Worm (Caenorhabditis elegans) whole organism, L3 larva: Measurements from ENCODE around the gene fbxa-27.
A peak's percentile ranks its signal among the peaks of the same experiment; 100 is the strongest.

ENCODE experiments used
- R02D3.7 ChIP-seq: fragments of 150-350 bp; optimal IDR thresholded peaks from 2 replicates; lab custom pipeline; 2014; ENCODE audit warnings: missing biosample characterization, missing genetic modification characterization
- ZK546.5 ChIP-seq: sonication (generic microtip); optimal IDR thresholded peaks from 2 replicates; lab custom pipeline; 2017; ENCODE audit warnings: missing biosample characterization, missing genetic modification characterization
- aly-2 ChIP-seq: fragments of 150-350 bp; optimal IDR thresholded peaks from 2 replicates; lab custom pipeline; 2014; ENCODE audit warnings: missing biosample characterization, missing genetic modification characterization
- ceh-28 ChIP-seq: fragments of 150-350 bp; optimal IDR thresholded peaks from 2 replicates; lab custom pipeline; 2014; ENCODE audit warnings: missing biosample characterization, missing genetic modification reagents, missing genetic modification characterization
- ceh-82 ChIP-seq: fragments of 150-350 bp; optimal IDR thresholded peaks from 2 replicates; lab custom pipeline; 2014; ENCODE audit warnings: missing biosample characterization, missing genetic modification characterization
- ceh-9 ChIP-seq: sonication (generic microtip); optimal IDR thresholded peaks from 2 replicates; lab custom pipeline; 2018; ENCODE audit warnings: missing biosample characterization, missing genetic modification characterization
- daf-12 ChIP-seq: fragments of 150-350 bp; optimal IDR thresholded peaks from 2 replicates; lab custom pipeline; 2014; ENCODE audit warnings: missing biosample characterization, missing genetic modification reagents, missing genetic modification characterization
- egl-5 ChIP-seq: fragments of 150-350 bp; optimal IDR thresholded peaks from 2 replicates; lab custom pipeline; 2017; ENCODE audit warnings: missing biosample characterization, missing genetic modification reagents, missing genetic modification characterization, inconsistent platforms
- elt-1 ChIP-seq: fragments of 150-350 bp; optimal IDR thresholded peaks from 2 replicates; lab custom pipeline; 2014; ENCODE audit warnings: missing biosample characterization, missing genetic modification characterization
- elt-2 ChIP-seq: sonication (generic microtip); optimal IDR thresholded peaks from 2 replicates; lab custom pipeline; 2016; ENCODE audit warnings: missing genetic modification reagents, mild to moderate bottlenecking, missing genetic modification characterization, missing compliant biosample characterization
- elt-3 ChIP-seq, 3 experiments: fragments of 150-350 bp in 1 of 3; sonication (generic microtip) in 2 of 3; optimal IDR thresholded peaks; 2 replicates in 2 of 3; 4 replicates in 1 of 3; lab custom pipeline; 2014 to 2017; ENCODE audit warnings: missing biosample characterization in 3 of 3, missing genetic modification characterization in 3 of 3
- eor-1 ChIP-seq, 2 experiments: fragments of 150-350 bp; optimal IDR thresholded peaks; 2 replicates each; lab custom pipeline; 2014 to 2018; ENCODE audit warnings: missing biosample characterization in 2 of 2, missing genetic modification characterization in 2 of 2
- fkh-10 ChIP-seq: sonication (generic microtip); optimal IDR thresholded peaks from 2 replicates; lab custom pipeline; 2017; ENCODE audit warnings: missing biosample characterization, missing genetic modification reagents, missing genetic modification characterization
- fkh-2 ChIP-seq: fragments of 150-350 bp; optimal IDR thresholded peaks from 2 replicates; lab custom pipeline; 2014; ENCODE audit warnings: missing biosample characterization, missing genetic modification reagents, missing genetic modification characterization
- fos-1 ChIP-seq: fragments of 150-350 bp; optimal IDR thresholded peaks from 2 replicates; lab custom pipeline; 2014; ENCODE audit warnings: missing biosample characterization, missing genetic modification characterization
- hmg-11 ChIP-seq: sonication (generic microtip); optimal IDR thresholded peaks from 2 replicates; lab custom pipeline; 2016; ENCODE audit warnings: missing genetic modification characterization, missing compliant biosample characterization
- jun-1 ChIP-seq: fragments of 150-350 bp; optimal IDR thresholded peaks from 2 replicates; lab custom pipeline; 2014; ENCODE audit warnings: missing biosample characterization, missing genetic modification reagents, missing genetic modification characterization
- lin-39 ChIP-seq: fragments of 150-350 bp; optimal IDR thresholded peaks from 2 replicates; lab custom pipeline; 2018; ENCODE audit warnings: missing biosample characterization, missing genetic modification reagents, missing genetic modification characterization
- lsy-12 ChIP-seq: sonication (generic microtip); optimal IDR thresholded peaks from 2 replicates; lab custom pipeline; 2016; ENCODE audit warnings: mild to moderate bottlenecking, missing genetic modification characterization, missing compliant biosample characterization
- mdl-1 ChIP-seq: fragments of 150-350 bp; optimal IDR thresholded peaks from 2 replicates; lab custom pipeline; 2014; ENCODE audit warnings: missing biosample characterization, missing genetic modification characterization
- mml-1 ChIP-seq: fragments of 150-350 bp; sonication (generic microtip); optimal IDR thresholded peaks from 3 replicates; lab custom pipeline; 2014; ENCODE audit warnings: missing biosample characterization, missing genetic modification characterization
- nfya-1 ChIP-seq: sonication (generic microtip); optimal IDR thresholded peaks from 2 replicates; lab custom pipeline; 2017; ENCODE audit warnings: missing genetic modification characterization, mild to moderate bottlenecking, missing compliant biosample characterization, antibody characterized with exemption, moderate library complexity; ENCODE audit not compliant: insufficient read depth
- nhr-11 ChIP-seq: fragments of 150-350 bp; optimal IDR thresholded peaks from 2 replicates; lab custom pipeline; 2014; ENCODE audit warnings: missing biosample characterization, missing genetic modification characterization
- nhr-237 ChIP-seq: fragments of 150-350 bp; optimal IDR thresholded peaks from 2 replicates; lab custom pipeline; 2014; ENCODE audit warnings: missing biosample characterization, missing genetic modification characterization
- nhr-25 ChIP-seq: sonication (generic microtip); optimal IDR thresholded peaks from 2 replicates; lab custom pipeline; 2017; ENCODE audit warnings: missing biosample characterization, missing genetic modification characterization
- nhr-43 ChIP-seq: sonication (generic microtip); optimal IDR thresholded peaks from 2 replicates; lab custom pipeline; 2016; ENCODE audit warnings: mild to moderate bottlenecking, missing genetic modification characterization, missing compliant biosample characterization; ENCODE audit not compliant: poor library complexity, severe bottlenecking
- nhr-77 ChIP-seq: fragments of 150-350 bp; optimal IDR thresholded peaks from 2 replicates; lab custom pipeline; 2014; ENCODE audit warnings: missing biosample characterization, missing genetic modification characterization
- pha-4 ChIP-seq: fragments of 150-350 bp; optimal IDR thresholded peaks from 2 replicates; lab custom pipeline; 2014; ENCODE audit warnings: missing biosample characterization, missing genetic modification reagents, missing genetic modification characterization
- pqm-1 ChIP-seq: fragments of 150-350 bp; optimal IDR thresholded peaks from 2 replicates; lab custom pipeline; 2017; ENCODE audit warnings: missing biosample characterization, missing genetic modification characterization, inconsistent platforms
- sea-2 ChIP-seq: fragments of 150-350 bp; sonication (generic microtip); optimal IDR thresholded peaks from 4 replicates; lab custom pipeline; 2014; ENCODE audit warnings: missing biosample characterization, missing genetic modification reagents, missing genetic modification characterization
- skn-1 ChIP-seq: fragments of 150-350 bp; optimal IDR thresholded peaks from 2 replicates; lab custom pipeline; 2014; ENCODE audit warnings: missing biosample characterization, missing genetic modification characterization
- snpc-4 ChIP-seq: fragments of 150-350 bp; optimal IDR thresholded peaks from 2 replicates; lab custom pipeline; 2014; ENCODE audit warnings: missing biosample characterization, missing genetic modification characterization
- tbx-2 ChIP-seq: sonication (generic microtip); optimal IDR thresholded peaks from 2 replicates; lab custom pipeline; 2016; ENCODE audit warnings: mild to moderate bottlenecking, missing genetic modification characterization, missing compliant biosample characterization
- unc-39 ChIP-seq: sonication (generic microtip); optimal IDR thresholded peaks from 4 replicates; lab custom pipeline; 2017; ENCODE audit warnings: missing biosample characterization, missing genetic modification characterization
- unc-62 ChIP-seq: fragments of 150-350 bp; sonication (generic microtip); optimal IDR thresholded peaks from 4 replicates; lab custom pipeline; 2014; ENCODE audit warnings: missing biosample characterization, missing genetic modification reagents, missing genetic modification characterization
- zag-1 ChIP-seq: fragments of 150-350 bp; optimal IDR thresholded peaks from 2 replicates; lab custom pipeline; 2014; ENCODE audit warnings: missing biosample characterization, missing genetic modification characterization
- ztf-4 ChIP-seq: fragments of 150-350 bp; optimal IDR thresholded peaks from 2 replicates; lab custom pipeline; 2014; ENCODE audit warnings: missing biosample characterization, missing genetic modification characterization

Gene fbxa-27

DNA sequence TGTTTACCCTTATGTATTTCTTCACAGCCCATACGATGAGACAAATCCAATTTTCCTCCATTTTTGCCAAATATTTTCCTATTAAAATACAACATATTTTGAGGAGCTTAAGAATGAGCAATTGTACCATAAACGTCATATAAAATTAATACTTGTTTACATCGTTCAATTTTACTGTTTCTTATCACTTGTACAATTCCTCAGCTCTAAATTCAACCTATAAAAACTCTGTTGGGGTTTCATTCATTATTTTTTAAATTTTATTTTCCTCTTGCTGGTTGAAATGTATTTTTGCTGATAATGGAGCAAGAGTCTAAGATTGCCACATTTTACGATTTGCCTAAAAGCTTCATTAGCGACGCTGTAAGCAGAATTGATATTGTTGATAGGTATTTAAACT, 39.4 kb upstream of the fbxa-27 start, which contains the start of gene fbxa-75:
fbxa-75 (plus strand) TSS at position 301 of the 400 bp plus-strand sequence.
- TF ChIP-seq nhr-77 (tag; lab: Kevin White, UChicago) (no peak), elt-3 (tag; optimal IDR thresholded peaks at IDR 0.05; lab: Kevin White, UChicago) (no peak), pqm-1 (tag; lab: Kevin White, UChicago) (no peak), daf-12 (tag; lab: Kevin White, UChicago) (no peak), unc-39 (no peak), nfya-1 (tag; lab: Kevin White, UChicago) (no peak), ceh-82 (tag; lab: Kevin White, UChicago) (no peak), fkh-2 (no peak), elt-2 (tag; lab: Kevin White, UChicago) (no peak), zag-1 (tag; lab: Kevin White, UChicago) (no peak), pha-4 (tag; lab: Kevin White, UChicago) (no peak), mml-1 (no peak), sea-2 (GFP tag; lab: Kevin White, UChicago) (no peak), ceh-9 (tag; lab: Kevin White, UChicago) (no peak), fkh-10 (GFP tag; lab: Kevin White, UChicago) (no peak), unc-62 (GFP tag; lab: Kevin White, UChicago) (no peak), ceh-28 (tag; lab: Kevin White, UChicago) (no peak), ZK546.5 (no peak), eor-1 (tag; optimal IDR thresholded peaks at IDR 0.05; lab: Kevin White, UChicago) (no peak), egl-5 (tag; lab: Kevin White, UChicago) (no peak)

DNA sequence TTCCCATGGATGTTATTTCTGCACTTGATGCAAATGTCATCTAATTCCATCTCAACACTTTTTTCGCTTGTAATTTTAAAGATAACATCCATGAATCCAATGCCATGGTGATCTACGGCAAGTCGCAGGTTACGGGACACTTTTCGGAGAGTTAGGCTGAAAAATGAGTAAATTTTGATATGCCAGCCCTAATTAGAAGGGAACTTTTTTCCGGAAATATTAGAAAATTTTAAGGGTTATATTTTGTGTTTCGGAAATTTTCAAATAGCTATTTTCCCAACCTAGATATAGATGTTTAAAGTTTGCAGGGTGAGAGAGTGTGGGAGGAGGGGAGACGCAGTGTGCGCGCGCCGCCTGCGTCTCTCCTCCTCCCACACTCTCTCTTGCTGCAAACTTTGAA, 35.4 kb upstream of the fbxa-27 start:
- no peak for TF ChIP-seq unc-62 (GFP tag; lab: Kevin White, UChicago)
- no peak for TF ChIP-seq egl-5 (tag; lab: Kevin White, UChicago)
- TF ChIP-seq elt-2 (tag; lab: Kevin White, UChicago), result no peak
- TF ChIP-seq pqm-1 (tag; lab: Kevin White, UChicago), result no peak
- no peak for TF ChIP-seq fos-1
- no peak for TF ChIP-seq ceh-82 (tag; lab: Kevin White, UChicago)
- TF ChIP-seq mdl-1 (tag; lab: Kevin White, UChicago), result no peak
- TF ChIP-seq daf-12 (tag; lab: Kevin White, UChicago), result no peak
- no peak for TF ChIP-seq hmg-11 (tag; lab: Kevin White, UChicago)
- TF ChIP-seq zag-1 (tag; lab: Kevin White, UChicago), result no peak
- no peak for TF ChIP-seq mml-1
- TF ChIP-seq ceh-28 (tag; lab: Kevin White, UChicago), result no peak
- TF ChIP-seq nfya-1 (tag; lab: Kevin White, UChicago), result no peak
- TF ChIP-seq nhr-25 (tag; lab: Kevin White, UChicago), result no peak
- no peak for TF ChIP-seq R02D3.7
- TF ChIP-seq tbx-2, result no peak
- TF ChIP-seq fkh-2, result no peak
- no peak for TF ChIP-seq nhr-11 (tag; lab: Kevin White, UChicago)
- TF ChIP-seq nhr-237 (tag; lab: Kevin White, UChicago), result no peak
- TF ChIP-seq lin-39 (tag; lab: Kevin White, UChicago), result no peak

DNA sequence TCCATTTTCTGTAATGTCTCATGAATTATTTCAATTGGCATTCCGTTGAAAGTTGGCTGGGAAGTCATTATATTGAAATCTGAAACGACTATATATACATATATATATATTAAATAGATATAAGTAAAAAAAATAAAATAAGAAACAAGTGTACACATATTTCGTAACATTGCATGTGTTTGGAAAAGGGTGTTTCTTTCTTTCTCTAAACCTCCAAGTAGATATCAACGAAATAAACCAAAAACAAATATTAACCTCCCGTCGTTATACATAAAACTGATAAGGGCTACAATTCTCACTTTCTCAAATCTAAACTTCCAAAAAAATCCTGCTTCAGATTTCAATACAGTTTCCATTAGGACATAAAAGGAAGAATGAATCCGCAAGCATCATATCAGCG, 34.6 kb upstream of the fbxa-27 start, which contains the start of gene fbxa-79:
fbxa-79 (minus strand) TSS at position 86 of the 400 bp plus-strand sequence.
- no peak for TF ChIP-seq nhr-77 (tag; lab: Kevin White, UChicago)
- no peak for TF ChIP-seq skn-1 (tag; lab: Kevin White, UChicago)
- TF ChIP-seq nhr-11 (tag; lab: Kevin White, UChicago), result no peak
- no peak for TF ChIP-seq elt-1 (tag; lab: Kevin White, UChicago)
- no peak for TF ChIP-seq tbx-2
- TF ChIP-seq nfya-1 (tag; lab: Kevin White, UChicago), result no peak
- TF ChIP-seq lsy-12 (tag; lab: Kevin White, UChicago), result no peak
- no peak for TF ChIP-seq jun-1
- no peak for TF ChIP-seq snpc-4 (tag; lab: Kevin White, UChicago)
- no peak for TF ChIP-seq ceh-82 (tag; lab: Kevin White, UChicago)
- TF ChIP-seq R02D3.7, result no peak
- TF ChIP-seq fos-1, result no peak
- TF ChIP-seq egl-5 (tag; lab: Kevin White, UChicago), result no peak
- peak; percentile 67 for TF ChIP-seq pqm-1 (tag; lab: Kevin White, UChicago)
- TF ChIP-seq mdl-1 (tag; lab: Kevin White, UChicago), result no peak
- TF ChIP-seq nhr-237 (tag; lab: Kevin White, UChicago), result no peak
- no peak for TF ChIP-seq eor-1 (tag; optimal IDR thresholded peaks at IDR 0.05; lab: Kevin White, UChicago)
- TF ChIP-seq ceh-9 (tag; lab: Kevin White, UChicago), result no peak
- no peak for TF ChIP-seq aly-2 (tag; lab: Kevin White, UChicago)
- TF ChIP-seq fkh-2, result no peak
- peak; percentile 77 for TF ChIP-seq pha-4 (tag; lab: Kevin White, UChicago)
- no peak for TF ChIP-seq ztf-4
- TF ChIP-seq hmg-11 (tag; lab: Kevin White, UChicago), result no peak
- TF ChIP-seq elt-2 (tag; lab: Kevin White, UChicago), result peak; percentile 67
- no peak for TF ChIP-seq nhr-43 (tag; lab: Kevin White, UChicago)
